Worm (Caenorhabditis elegans): ENCODE measurements around the gene R12B2.2.

R12B2.2 gene

DNA sequence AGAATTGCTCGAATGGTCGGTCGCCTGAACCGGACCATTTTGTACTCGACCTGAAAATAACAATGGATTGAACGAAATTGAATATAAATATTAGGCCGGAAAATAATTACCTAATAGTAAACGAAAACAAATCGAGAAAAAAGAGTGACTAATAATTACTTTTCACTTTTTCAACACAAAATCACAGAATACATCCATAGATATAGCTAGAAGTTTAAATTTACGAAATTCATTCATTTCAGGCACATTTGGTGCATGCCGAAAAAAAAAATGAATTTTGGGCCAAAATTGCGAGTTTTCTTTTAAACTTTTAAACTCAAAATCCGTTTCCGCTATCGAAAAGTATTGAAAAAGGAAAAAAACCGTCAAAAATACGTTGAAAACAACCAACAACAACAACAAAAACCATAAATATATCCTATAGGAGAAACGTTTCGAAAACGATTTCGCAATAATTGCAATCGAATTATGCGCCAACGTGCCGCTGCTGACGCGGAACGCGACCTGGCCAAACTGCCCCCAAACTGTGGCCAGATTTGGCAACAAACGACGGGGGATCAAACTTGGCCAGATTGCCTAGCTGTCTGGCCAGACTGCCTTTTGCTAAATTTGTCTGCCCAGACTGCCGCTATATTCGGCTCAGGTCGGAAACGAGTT, 21.4 kb upstream of the R12B2.2 start, which contains the start of gene Y37B11A.3:
Gene Y37B11A.3 (minus strand): TSS at position 51 of the 657 bp plus-strand sequence.
- TF ChIP-seq nhr-43 (tag; optimal IDR thresholded peaks at IDR 0.05; ENCODE audit: poor library complexity, severe bottlenecking) (peak; percentile 74), R02D3.7 (tag; optimal IDR thresholded peaks at IDR 0.05) (peak; percentile 73), hmg-11 (tag; optimal IDR thresholded peaks at IDR 0.05) (peak; percentile 77), elt-2 (tag; optimal IDR thresholded peaks at IDR 0.05) (peak; percentile 37), tbx-2 (tag; optimal IDR thresholded peaks at IDR 0.05) (peak; percentile 58), lsy-12 (tag; optimal IDR thresholded peaks at IDR 0.05) (peak; percentile 60), ceh-28 (tag; optimal IDR thresholded peaks at IDR 0.05) (peak; percentile 35), lin-15B (tag; optimal IDR thresholded peaks at IDR 0.05) (peak; percentile 82), nfya-1 (tag; optimal IDR thresholded peaks at IDR 0.05; ENCODE audit: insufficient read depth) (peak; percentile 82), egl-5 (tag; optimal IDR thresholded peaks at IDR 0.05) (peak; percentile 31), nhr-23 (tag; optimal IDR thresholded peaks at IDR 0.05) (peak; percentile 80), skn-1 (tag; optimal IDR thresholded peaks at IDR 0.05) (no peak), mml-1 (tag; optimal IDR thresholded peaks at IDR 0.05) (no peak), snpc-4 (tag; optimal IDR thresholded peaks at IDR 0.05) (peak; percentile 58), unc-39 (tag; optimal IDR thresholded peaks at IDR 0.05) (no peak), nhr-76 (tag; optimal IDR thresholded peaks at IDR 0.05) (no peak), nhr-25 (tag; optimal IDR thresholded peaks at IDR 0.05) (peak; percentile 85), nhr-11 (tag; optimal IDR thresholded peaks at IDR 0.05) (peak; percentile 11), lin-39 (tag; optimal IDR thresholded peaks at IDR 0.05) (peak; percentile 87)

DNA sequence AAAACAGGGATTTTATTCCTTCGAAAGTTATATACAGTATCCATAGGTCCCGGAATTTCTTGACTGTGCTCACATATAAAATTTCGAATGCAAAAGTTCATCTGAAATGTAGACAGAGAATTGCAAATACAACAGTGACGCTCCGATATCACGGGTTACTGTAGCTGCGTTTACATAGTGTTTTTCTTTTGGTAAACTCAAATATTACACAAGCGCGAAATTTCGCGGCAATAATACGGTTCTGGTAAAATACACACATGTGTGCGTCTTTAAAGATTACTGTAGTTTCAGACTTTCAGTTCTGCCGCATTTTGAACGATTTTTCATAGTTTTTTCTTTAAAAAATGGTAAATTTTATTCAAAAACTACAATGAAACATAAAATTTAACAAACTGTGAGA, 16.3 kb upstream of the R12B2.2 start, which contains the start of gene rev-3:
Gene rev-3 (minus strand): TSS at position 101 of the 400 bp plus-strand sequence.
- TF ChIP-seq nhr-77 (tag; optimal IDR thresholded peaks at IDR 0.05) (no peak), R02D3.7 (tag; optimal IDR thresholded peaks at IDR 0.05) (no peak), nhr-237 (tag; optimal IDR thresholded peaks at IDR 0.05) (no peak), elt-3 (tag; optimal IDR thresholded peaks at IDR 0.05) (no peak)

DNA sequence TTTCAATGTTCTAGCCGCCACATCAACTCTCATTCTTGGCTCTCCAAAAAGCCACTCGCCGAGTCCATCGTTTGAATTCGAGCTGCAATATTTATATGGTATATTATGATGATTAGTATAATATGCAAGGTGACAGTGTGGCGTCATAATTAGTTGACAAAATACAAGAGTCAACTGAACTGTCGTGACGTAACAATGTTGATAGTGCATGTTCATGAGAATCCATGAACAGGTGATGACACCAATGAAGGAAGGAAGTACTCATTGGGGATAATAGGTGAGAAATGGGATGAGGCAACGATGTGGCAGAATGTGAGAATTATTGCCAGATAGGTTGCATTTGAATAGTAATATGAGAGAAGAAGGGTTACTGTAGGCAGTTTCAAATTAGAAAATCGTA, 11.8 kb upstream of the R12B2.2 start:
- TF ChIP-seq nhr-11 (tag; optimal IDR thresholded peaks at IDR 0.05) (no peak), nhr-237 (tag; optimal IDR thresholded peaks at IDR 0.05) (no peak), jun-1 (tag; optimal IDR thresholded peaks at IDR 0.05) (no peak), egl-27 (tag; optimal IDR thresholded peaks at IDR 0.05) (no peak), fkh-2 (tag; optimal IDR thresholded peaks at IDR 0.05) (no peak), nhr-77 (tag; optimal IDR thresholded peaks at IDR 0.05) (no peak), ceh-82 (tag; optimal IDR thresholded peaks at IDR 0.05) (no peak), skn-1 (tag; optimal IDR thresholded peaks at IDR 0.05) (no peak), mdl-1 (tag; optimal IDR thresholded peaks at IDR 0.05) (no peak), ceh-9 (tag; optimal IDR thresholded peaks at IDR 0.05) (no peak), daf-12 (tag; optimal IDR thresholded peaks at IDR 0.05) (no peak), nhr-12 (tag; optimal IDR thresholded peaks at IDR 0.05) (no peak), elt-1 (tag; optimal IDR thresholded peaks at IDR 0.05) (no peak)

DNA sequence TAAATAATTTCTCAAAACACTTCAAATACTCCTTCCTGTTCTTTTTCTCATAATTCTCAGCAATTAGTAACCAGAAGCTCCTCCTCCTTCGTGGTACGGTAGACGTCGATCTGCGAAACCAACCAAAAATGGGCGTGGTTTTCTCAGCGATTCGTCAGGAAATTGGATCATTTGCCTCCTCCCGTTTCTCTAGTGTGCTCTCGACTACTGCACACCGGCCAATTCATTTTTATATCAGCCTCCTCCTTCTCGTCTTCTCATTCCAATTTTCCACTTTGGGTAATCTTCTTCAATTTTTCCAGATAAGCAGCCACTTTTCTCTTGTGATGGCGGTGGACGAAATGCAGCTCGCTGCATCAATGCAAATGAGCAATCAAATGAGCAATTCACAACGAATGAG, 8.1 kb upstream of the R12B2.2 start, which contains the start of gene ceh-10:
Gene ceh-10 (plus strand): TSS at position 301 of the 400 bp plus-strand sequence.
- no peak for TF ChIP-seq pqm-1 (tag; optimal IDR thresholded peaks at IDR 0.05)
- TF ChIP-seq nhr-43 (tag; optimal IDR thresholded peaks at IDR 0.05; ENCODE audit: poor library complexity, severe bottlenecking): no peak
- TF ChIP-seq ztf-4 (tag; optimal IDR thresholded peaks at IDR 0.05): no peak
- no peak for TF ChIP-seq ceh-16 (tag; optimal IDR thresholded peaks at IDR 0.05)
- TF ChIP-seq hmg-11 (tag; optimal IDR thresholded peaks at IDR 0.05): no peak
- no peak for TF ChIP-seq ztf-11 (tag; optimal IDR thresholded peaks at IDR 0.05)
- TF ChIP-seq egl-5 (tag; optimal IDR thresholded peaks at IDR 0.05): no peak
- no peak for TF ChIP-seq aly-2 (tag; optimal IDR thresholded peaks at IDR 0.05)
- no peak for TF ChIP-seq R02D3.7 (tag; optimal IDR thresholded peaks at IDR 0.05)
- TF ChIP-seq pha-4 (tag; optimal IDR thresholded peaks at IDR 0.05): no peak
- no peak for TF ChIP-seq fos-1 (tag; optimal IDR thresholded peaks at IDR 0.05)
- TF ChIP-seq sea-2 (GFP tag; optimal IDR thresholded peaks at IDR 0.05): no peak
